Fruit fly (Drosophila melanogaster) whole organism, embryonic: ENCODE measurements around the gene SerRS-m.
A peak's percentile ranks its signal among the peaks of the same experiment; 100 is the strongest.

Experiments used
- Adf1 ChIP-seq: fragments of 200-800 bp; sonication (Bioruptor generic); IDR thresholded peaks from 2 replicates; pipeline ENCODE4 v1.3.6; 2022; ENCODE audit warnings: missing biosample characterization, missing genetic modification characterization
- Atf-2 ChIP-seq: fragments of 200-800 bp; sonication (Bioruptor generic); optimal IDR thresholded peaks from 2 replicates; lab custom pipeline; 2016; ENCODE audit warnings: missing biosample characterization, missing genetic modification characterization
- B-H2 ChIP-seq: fragments of 200-800 bp; sonication (Bioruptor generic); optimal IDR thresholded peaks from 2 replicates; lab custom pipeline; 2018; ENCODE audit warnings: missing biosample characterization, mild to moderate bottlenecking, missing genetic modification characterization
- CG10654 ChIP-seq: fragments of 200-800 bp; sonication (Bioruptor generic); optimal IDR thresholded peaks from 2 replicates; lab custom pipeline; 2016; ENCODE audit warnings: missing biosample characterization, missing genetic modification characterization
- CG11723 ChIP-seq: fragments of 200-800 bp; sonication (Bioruptor generic); optimal IDR thresholded peaks from 2 replicates; lab custom pipeline; 2017; ENCODE audit warnings: missing biosample characterization, mild to moderate bottlenecking, missing genetic modification characterization
- CG12155 ChIP-seq: fragments of 200-800 bp; sonication (Bioruptor generic); optimal IDR thresholded peaks from 3 replicates; lab custom pipeline; 2016; ENCODE audit warnings: missing biosample characterization, missing genetic modification characterization
- CG13624 ChIP-seq: fragments of 200-800 bp; sonication (Bioruptor generic); optimal IDR thresholded peaks from 2 replicates; lab custom pipeline; 2016; ENCODE audit warnings: missing biosample characterization, missing genetic modification characterization
- CG17328 ChIP-seq: fragments of 200-800 bp; sonication (Bioruptor generic); IDR thresholded peaks from 2 replicates; pipeline ENCODE4 v1.3.6; 2022; ENCODE audit warnings: missing biosample characterization, missing genetic modification characterization
- CG17359 ChIP-seq: fragments of 200-800 bp; sonication (Bioruptor generic); optimal IDR thresholded peaks from 3 replicates; lab custom pipeline; 2018; ENCODE audit warnings: missing biosample characterization, mild to moderate bottlenecking, missing genetic modification characterization, moderate library complexity
- CG17829 ChIP-seq: fragments of 200-800 bp; optimal IDR thresholded peaks from 2 replicates; lab custom pipeline; 2019; ENCODE audit warnings: missing biosample characterization, mild to moderate bottlenecking, missing genetic modification characterization, moderate library complexity
- CG17912 ChIP-seq: fragments of 200-800 bp; sonication (Bioruptor generic); optimal IDR thresholded peaks from 2 replicates; lab custom pipeline; 2018; ENCODE audit warnings: missing biosample characterization, mild to moderate bottlenecking, missing genetic modification characterization
- CG1832 ChIP-seq: fragments of 200-800 bp; sonication (Bioruptor generic); optimal IDR thresholded peaks from 2 replicates; lab custom pipeline; 2017; ENCODE audit warnings: missing biosample characterization, mild to moderate bottlenecking, missing genetic modification characterization, inconsistent platforms
- CG18764 ChIP-seq: fragments of 200-800 bp; sonication (Bioruptor generic); optimal IDR thresholded peaks from 3 replicates; lab custom pipeline; 2016; ENCODE audit warnings: missing biosample characterization, missing genetic modification characterization
- CG2889 ChIP-seq: fragments of 200-800 bp; sonication (Bioruptor generic); IDR thresholded peaks from 3 replicates; pipeline ENCODE4 v1.3.6; 2022; ENCODE audit warnings: missing biosample characterization, missing genetic modification characterization
- CG31388 ChIP-seq: fragments of 200-800 bp; sonication (Bioruptor generic); optimal IDR thresholded peaks from 2 replicates; lab custom pipeline; 2016; ENCODE audit warnings: missing biosample characterization, missing genetic modification characterization
- CG32532 ChIP-seq: fragments of 200-800 bp; sonication (Bioruptor generic); IDR thresholded peaks from 2 replicates; pipeline ENCODE4 v1.3.6; 2022; ENCODE audit warnings: missing biosample characterization, missing genetic modification characterization
- CG32767 ChIP-seq: fragments of 200-800 bp; sonication (Bioruptor generic); IDR thresholded peaks from 2 replicates; pipeline ENCODE4 v1.3.6; 2022; ENCODE audit warnings: missing biosample characterization, missing genetic modification characterization
- CG3847 ChIP-seq: fragments of 200-800 bp; sonication (Bioruptor generic); IDR thresholded peaks from 2 replicates; pipeline ENCODE4 v1.3.6; 2022; ENCODE audit warnings: missing biosample characterization, missing genetic modification characterization
- CG8478 ChIP-seq: fragments of >200 bp; optimal IDR thresholded peaks from 2 replicates; lab custom pipeline; 2018
- CG8944 ChIP-seq: fragments of 200-800 bp; sonication (Bioruptor generic); optimal IDR thresholded peaks from 3 replicates; lab custom pipeline; 2016; ENCODE audit warnings: missing biosample characterization, missing genetic modification characterization
- CG9932 ChIP-seq: fragments of 200-800 bp; sonication (Bioruptor generic); IDR thresholded peaks from 2 replicates; pipeline ENCODE4 v1.3.6; 2022; ENCODE audit warnings: missing biosample characterization, missing genetic modification characterization
- Doc3 ChIP-seq: fragments of 200-800 bp; sonication (Bioruptor generic); IDR thresholded peaks from 3 replicates; pipeline ENCODE4 v1.3.6; 2022; ENCODE audit warnings: missing biosample characterization, missing genetic modification characterization; ENCODE audit not compliant: partially characterized antibody
- HLH4C ChIP-seq: fragments of 200-800 bp; sonication (Bioruptor generic); IDR thresholded peaks from 3 replicates; pipeline ENCODE4 v1.3.6; 2022; ENCODE audit warnings: missing biosample characterization, missing genetic modification characterization; ENCODE audit not compliant: partially characterized antibody
- HLH54F ChIP-seq: fragments of 200-800 bp; sonication (Bioruptor generic); optimal IDR thresholded peaks from 3 replicates; lab custom pipeline; 2016; ENCODE audit warnings: missing biosample characterization, missing genetic modification characterization
- Hsf ChIP-seq: fragments of 200-800 bp; sonication (Bioruptor generic); optimal IDR thresholded peaks from 3 replicates; lab custom pipeline; 2016; ENCODE audit warnings: missing biosample characterization, missing genetic modification characterization
- Lhr ChIP-seq: fragments of 200-800 bp; sonication (Bioruptor generic); optimal IDR thresholded peaks from 3 replicates; lab custom pipeline; 2017; ENCODE audit warnings: mild to moderate bottlenecking, missing biosample characterization, missing genetic modification reagents, missing genetic modification characterization
- Med ChIP-seq: fragments of 200-800 bp; sonication (Bioruptor generic); peaks from one replicate; lab custom pipeline; 2016; ENCODE audit warnings: missing biosample characterization, missing genetic modification characterization, mild to moderate bottlenecking, inconsistent platforms, moderate library complexity
- NfI ChIP-seq: fragments of 200-800 bp; sonication (Bioruptor generic); optimal IDR thresholded peaks from 3 replicates; lab custom pipeline; 2018; ENCODE audit warnings: missing biosample characterization, mild to moderate bottlenecking, missing genetic modification characterization, moderate library complexity
- Sry-δ ChIP-seq: fragments of 200-800 bp; sonication (Bioruptor generic); optimal IDR thresholded peaks from 2 replicates; lab custom pipeline; 2016; ENCODE audit warnings: missing biosample characterization, missing genetic modification characterization
- Trl ChIP-seq, 3 experiments: fragments of >200 bp in 2 of 3; fragments of 200-800 bp in 1 of 3; sonication (Bioruptor generic) in 1 of 3; optimal IDR thresholded peaks; 2 replicates in 1 of 3; 3 replicates in 2 of 3; lab custom pipeline; 2016 to 2017; ENCODE audit warnings: missing biosample characterization in 1 of 3, missing genetic modification characterization in 1 of 3
- Vsx1 ChIP-seq: fragments of 200-800 bp; sonication (Bioruptor generic); optimal IDR thresholded peaks from 2 replicates; lab custom pipeline; 2017; ENCODE audit warnings: missing biosample characterization, mild to moderate bottlenecking, missing genetic modification characterization, missing genetic modification reagents
- YL-1 ChIP-seq: fragments of 200-800 bp; sonication (Bioruptor generic); optimal IDR thresholded peaks from 3 replicates; lab custom pipeline; 2017; ENCODE audit warnings: missing biosample characterization, mild to moderate bottlenecking, missing genetic modification characterization
- ap ChIP-seq: fragments of 200-800 bp; sonication (Bioruptor generic); IDR thresholded peaks from 2 replicates; pipeline ENCODE4 v1.3.6; 2022; ENCODE audit warnings: missing biosample characterization, missing genetic modification characterization
- az2 ChIP-seq: fragments of 200-800 bp; sonication (Bioruptor generic); optimal IDR thresholded peaks from 3 replicates; lab custom pipeline; 2016; ENCODE audit warnings: missing biosample characterization, missing genetic modification characterization
- br ChIP-seq: fragments of >200 bp; optimal IDR thresholded peaks from 2 replicates; lab custom pipeline; 2017
- crol ChIP-seq: fragments of 200-800 bp; sonication (Bioruptor generic); IDR thresholded peaks from 2 replicates; pipeline ENCODE4 v1.3.6; 2022; ENCODE audit warnings: missing biosample characterization, missing genetic modification characterization
- hb ChIP-seq: fragments of 200-800 bp; sonication (Bioruptor generic); IDR thresholded peaks from 3 replicates; pipeline ENCODE4 v1.3.6; 2022; ENCODE audit warnings: missing biosample characterization, missing genetic modification characterization; ENCODE audit not compliant: partially characterized antibody
- her ChIP-seq: fragments of 200-800 bp; sonication (Bioruptor generic); optimal IDR thresholded peaks from 2 replicates; lab custom pipeline; 2016; ENCODE audit warnings: missing biosample characterization, missing genetic modification characterization
- inv ChIP-seq: fragments of 200-800 bp; sonication (Bioruptor generic); IDR thresholded peaks from 2 replicates; pipeline ENCODE4 v1.3.6; 2022; ENCODE audit warnings: missing biosample characterization, missing genetic modification characterization; ENCODE audit not compliant: partially characterized antibody
- kay ChIP-seq: fragments of 200-800 bp; sonication (Bioruptor generic); optimal IDR thresholded peaks from 2 replicates; lab custom pipeline; 2016; ENCODE audit warnings: missing biosample characterization, missing genetic modification characterization
- knrl ChIP-seq: fragments of 200-800 bp; sonication (Bioruptor generic); IDR thresholded peaks from 3 replicates; pipeline ENCODE4 v1.3.6; 2022; ENCODE audit warnings: missing biosample characterization, missing genetic modification characterization; ENCODE audit not compliant: partially characterized antibody
- p53 ChIP-seq: fragments of 200-800 bp; sonication (Bioruptor generic); optimal IDR thresholded peaks from 2 replicates; lab custom pipeline; 2016; ENCODE audit warnings: missing biosample characterization, missing genetic modification characterization
- pfk ChIP-seq: fragments of 200-800 bp; sonication (Bioruptor generic); optimal IDR thresholded peaks from 2 replicates; lab custom pipeline; 2018; ENCODE audit warnings: missing biosample characterization, mild to moderate bottlenecking, missing genetic modification characterization, moderate library complexity
- tll ChIP-seq, 2 experiments: fragments of 200-800 bp in 1 of 2; fragments of >200 bp in 1 of 2; sonication (Bioruptor generic) in 1 of 2; optimal IDR thresholded peaks; 2 replicates each; lab custom pipeline; 2017 to 2019; ENCODE audit warnings: missing biosample characterization in 2 of 2, missing genetic modification characterization in 2 of 2, mild to moderate bottlenecking in 1 of 2, moderate library complexity in 1 of 2
- tna ChIP-seq: fragments of 200-800 bp; sonication (Bioruptor generic); IDR thresholded peaks from 2 replicates; pipeline ENCODE4 v1.3.6; 2022; ENCODE audit warnings: missing biosample characterization, missing genetic modification characterization; ENCODE audit not compliant: partially characterized antibody
- toy ChIP-seq: fragments of 200-800 bp; sonication (Bioruptor generic); IDR thresholded peaks from 2 replicates; pipeline ENCODE4 v1.3.6; 2022; ENCODE audit warnings: missing biosample characterization, missing genetic modification characterization
- vvl ChIP-seq: fragments of 200-800 bp; sonication (Bioruptor generic); IDR thresholded peaks from 2 replicates; pipeline ENCODE4 v1.3.6; 2022; ENCODE audit warnings: missing biosample characterization, missing genetic modification characterization
- zen ChIP-seq: fragments of 200-800 bp; sonication (Bioruptor generic); optimal IDR thresholded peaks from 3 replicates; lab custom pipeline; 2018; ENCODE audit warnings: missing biosample characterization, mild to moderate bottlenecking, missing genetic modification characterization, moderate library complexity
- zen2 ChIP-seq: fragments of 200-800 bp; sonication (Bioruptor generic); IDR thresholded peaks from 3 replicates; pipeline ENCODE4 v1.3.6; 2022; ENCODE audit warnings: missing biosample characterization, missing genetic modification characterization; ENCODE audit not compliant: partially characterized antibody
- zf30C ChIP-seq: fragments of 200-800 bp; sonication (Bioruptor generic); optimal IDR thresholded peaks from 3 replicates; lab custom pipeline; 2018; ENCODE audit warnings: missing biosample characterization, mild to moderate bottlenecking, missing genetic modification characterization

The SerRS-m gene

DNA sequence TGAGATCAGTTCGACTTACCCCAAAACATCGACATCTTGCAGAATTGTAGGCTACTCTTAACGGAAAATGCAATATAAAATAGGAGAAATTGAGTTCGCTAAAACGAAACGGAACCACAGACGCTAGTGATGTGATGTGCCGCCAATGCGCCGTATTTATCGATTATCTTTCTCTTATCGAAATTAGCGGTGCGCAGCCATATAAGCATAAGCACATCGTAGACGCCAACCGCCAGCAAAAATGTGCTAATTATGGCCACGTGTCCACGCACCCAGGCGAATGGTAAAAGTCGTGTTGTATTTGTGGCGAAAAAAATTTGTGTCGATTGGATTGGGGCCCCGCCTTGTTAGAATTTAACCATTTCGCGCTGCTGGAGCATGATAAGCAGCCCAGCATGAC is 7.5 kb upstream of the SerRS-m start, which contains the start of the genes Fkbp39 and Cyfip (continued):
- TF ChIP-seq az2 (GFP tag; lab: Kevin White, UChicago) (peak; percentile 6), CG3847 (GFP tag; lab: Robert Waterston, UW) (peak; percentile 69), zf30C (peak; percentile 27), CG17829 (peak; percentile 77), Adf1 (GFP tag; lab: Robert Waterston, UW) (peak; percentile 68), toy (GFP tag; lab: Robert Waterston, UW) (no peak), CG31388 (GFP tag; lab: Kevin White, UChicago) (no peak), Trl (optimal IDR thresholded peaks at IDR 0.05; lab: Kevin White, UChicago) (no peak), Trl (GFP tag; optimal IDR thresholded peaks at IDR 0.05; lab: Kevin White, UChicago) (peak; percentile 74), CG11723 (GFP tag; lab: Kevin White, UChicago) (no peak), zen2 (GFP tag; lab: Robert Waterston, UW) (peak; percentile 31; the same call in 1 of the 3 replicates), CG13624 (GFP tag; lab: Kevin White, UChicago) (peak; percentile 91), inv (GFP tag; lab: Robert Waterston, UW) (peak; percentile 59), Vsx1 (GFP tag; lab: Kevin White, UChicago) (no peak), CG10654 (GFP tag; lab: Kevin White, UChicago) (peak; percentile 10), vvl (peak; percentile 66; the same call in 1 of the 2 replicates), B-H2 (GFP tag; lab: Kevin White, UChicago) (peak; percentile 77), kay (GFP tag; lab: Kevin White, UChicago) (no peak), CG32532 (GFP tag; lab: Robert Waterston, UW) (peak; percentile 64), CG9932 (GFP tag; lab: Robert Waterston, UW) (peak; percentile 71), CG1832 (GFP tag; lab: Kevin White, UChicago) (no peak), Doc3 (peak; percentile 64), Atf-2 (no peak), crol (GFP tag; lab: Robert Waterston, UW) (0 out of 2 replicates have a peak, but pooled peaks have one; percentile 5), HLH4C (GFP tag; lab: Robert Waterston, UW) (peak; percentile 80), YL-1 (GFP tag; lab: Kevin White, UChicago) (peak; percentile 98), pfk (GFP tag; lab: Kevin White, UChicago) (peak; percentile 15), knrl (GFP tag; lab: Robert Waterston, UW) (peak; percentile 68), CG12155 (GFP tag; lab: Kevin White, UChicago) (peak; percentile 55), Med (GFP tag; lab: Kevin White, UChicago) (peak; percentile 98), Sry-δ (GFP tag; lab: Kevin White, UChicago) (peak; percentile 100), Hsf (GFP tag; lab: Kevin White, UChicago) (peak; percentile 46), CG8478 (no peak), Lhr (GFP tag; lab: Kevin White, UChicago) (peak; percentile 94), CG17328 (peak; percentile 24; the same call in 1 of the 2 replicates), zen (tag; lab: Kevin White, UChicago) (peak; percentile 54), ap (GFP tag; lab: Robert Waterston, UW) (no peak), hb (peak; percentile 70; the same call in 1 of the 3 replicates), CG17912 (GFP tag; lab: Kevin White, UChicago) (peak; percentile 52), NfI (GFP tag; lab: Kevin White, UChicago) (peak; percentile 34), CG18764 (GFP tag; lab: Kevin White, UChicago) (no peak), her (GFP tag; lab: Kevin White, UChicago) (peak; percentile 71), HLH54F (GFP tag; lab: Kevin White, UChicago) (peak; percentile 64), tll (GFP tag; optimal IDR thresholded peaks at IDR 0.05; lab: Kevin White, UChicago) (peak in 1 of 2 experiments; percentile 11), p53 (GFP tag; lab: Kevin White, UChicago) (peak; percentile 62), CG8944 (GFP tag; lab: Kevin White, UChicago) (peak; percentile 38), CG2889 (GFP tag; lab: Robert Waterston, UW) (no peak), tna (GFP tag; lab: Robert Waterston, UW) (0 out of 2 replicates have a peak, but pooled peaks have one; percentile 34), br (no peak), CG32767 (GFP tag; lab: Robert Waterston, UW) (peak; percentile 31; the same call in 1 of the 2 replicates), CG17359 (tag; lab: Kevin White, UChicago) (peak; percentile 21)
